Fruit fly (Drosophila melanogaster) Kc167 (cell line): ENCODE measurements around the gene Acn.

Experiments used
- Myc ChIP-seq: fragments of >200 bp; optimal IDR thresholded peaks from 2 replicates; lab custom pipeline; 2017; ENCODE audit warnings: missing external identifiers
- Sin3A ChIP-seq: fragments of >200 bp; optimal IDR thresholded peaks from 2 replicates; lab custom pipeline; 2018; ENCODE audit warnings: missing external identifiers
- h ChIP-seq: fragments of >200 bp; optimal IDR thresholded peaks from 3 replicates; lab custom pipeline; 2018; ENCODE audit warnings: missing external identifiers
- insv ChIP-seq: fragments of >200 bp; optimal IDR thresholded peaks from 3 replicates; lab custom pipeline; 2018; ENCODE audit warnings: missing external identifiers
- psq ChIP-seq: fragments of >200 bp; optimal IDR thresholded peaks from 2 replicates; lab custom pipeline; 2017; ENCODE audit warnings: missing external identifiers
- ttk ChIP-seq: sonication (Bioruptor generic); optimal IDR thresholded peaks from 2 replicates; lab custom pipeline; 2017; ENCODE audit warnings: missing external identifiers

Acn gene

DNA sequence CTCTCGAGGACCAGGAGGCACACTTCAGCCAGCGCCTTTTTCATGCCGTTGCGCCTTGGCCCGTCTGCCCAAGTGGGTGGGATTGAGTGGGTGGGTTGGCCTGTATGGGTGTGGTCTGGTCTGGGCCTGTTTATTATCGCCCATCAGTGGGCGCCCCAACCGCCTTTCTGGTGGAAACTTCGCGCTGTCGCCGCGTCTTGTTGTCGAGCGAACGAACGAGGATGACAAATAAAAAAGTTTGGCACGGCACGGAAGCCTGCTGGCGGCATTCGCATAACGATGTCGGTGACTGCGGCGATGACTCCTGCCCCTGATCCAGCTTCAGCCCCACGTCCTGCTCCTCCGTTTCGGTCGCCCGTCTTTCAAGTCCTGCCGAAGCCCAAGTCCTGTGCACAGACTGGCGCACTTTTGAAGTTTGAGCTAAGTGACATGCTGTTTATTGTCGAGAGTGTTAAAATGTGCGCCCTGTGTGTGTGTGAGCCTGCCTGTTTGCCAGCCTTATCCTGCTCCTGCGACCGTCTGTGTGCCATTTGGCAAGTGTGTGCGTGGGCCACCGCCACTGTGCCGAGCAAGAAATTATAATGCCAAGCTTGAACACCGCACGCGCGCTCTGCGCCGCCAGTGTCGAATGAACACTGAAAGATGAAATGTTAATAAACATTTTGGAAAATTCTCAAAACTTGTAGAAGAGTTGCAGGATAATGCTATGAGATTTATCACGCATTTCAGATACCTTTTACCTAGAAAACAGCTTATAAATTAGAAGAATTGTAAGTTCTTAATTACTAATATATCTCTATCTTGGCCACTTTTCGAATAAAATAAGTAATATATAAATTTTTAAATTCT lies 30.9 kb upstream of the Acn start:
- no peak for TF ChIP-seq insv (lab: Kevin White, UChicago)

DNA sequence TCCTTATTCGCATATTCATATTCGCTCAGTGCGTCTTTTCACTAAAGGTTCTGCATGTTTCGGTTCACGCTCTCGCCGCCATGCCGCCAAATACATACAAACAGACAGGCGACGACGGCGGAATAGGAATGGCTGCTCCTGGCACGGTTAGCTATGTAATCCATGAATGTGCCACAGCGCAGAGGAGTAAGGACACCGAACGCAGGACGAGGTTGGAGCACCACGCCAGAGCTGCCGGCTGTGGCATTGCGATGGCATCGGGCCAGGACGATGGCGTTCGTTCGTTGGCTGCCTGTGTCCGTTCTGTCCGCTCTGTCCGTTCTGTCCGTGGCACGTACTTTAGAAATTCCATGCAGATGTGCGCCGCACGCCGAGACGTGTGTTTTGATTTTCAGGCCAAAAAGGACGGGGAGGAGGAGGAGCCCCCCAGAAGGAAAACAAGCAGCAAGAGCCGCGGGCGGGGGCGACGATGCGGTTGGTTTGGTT lies 30.2 kb upstream of the Acn start:
- TF ChIP-seq insv (lab: Kevin White, UChicago) (no peak), Myc (no peak), ttk (lab: Kevin White, UChicago) (no peak), Sin3A (no peak), h (no peak), psq (lab: Kevin White, UChicago) (no peak)

DNA sequence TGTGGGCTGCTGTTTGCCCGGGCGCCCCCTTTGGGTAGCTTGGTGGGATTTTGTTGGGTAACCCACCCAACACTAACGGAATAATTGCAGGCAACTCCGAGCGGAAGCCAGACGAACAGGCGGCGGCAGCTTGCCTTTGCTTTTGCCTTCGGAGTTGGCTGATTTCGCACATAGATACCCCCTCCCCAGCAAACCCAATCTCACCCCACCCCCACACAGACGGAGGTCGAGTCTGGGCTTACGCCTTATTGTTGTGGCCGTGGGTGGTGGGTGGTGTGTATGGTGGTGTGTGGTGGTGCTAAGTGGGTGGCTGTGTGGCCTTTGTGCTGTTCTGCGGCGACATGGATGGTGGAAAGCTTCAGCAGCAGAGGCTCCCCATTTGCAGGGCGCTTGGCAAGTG lies 29.5 kb upstream of the Acn start:
- TF ChIP-seq Myc, result no peak
- TF ChIP-seq psq (lab: Kevin White, UChicago), result no peak
- TF ChIP-seq ttk (lab: Kevin White, UChicago), result no peak
- no peak for TF ChIP-seq insv (lab: Kevin White, UChicago)
- no peak for TF ChIP-seq Sin3A
- no peak for TF ChIP-seq h

DNA sequence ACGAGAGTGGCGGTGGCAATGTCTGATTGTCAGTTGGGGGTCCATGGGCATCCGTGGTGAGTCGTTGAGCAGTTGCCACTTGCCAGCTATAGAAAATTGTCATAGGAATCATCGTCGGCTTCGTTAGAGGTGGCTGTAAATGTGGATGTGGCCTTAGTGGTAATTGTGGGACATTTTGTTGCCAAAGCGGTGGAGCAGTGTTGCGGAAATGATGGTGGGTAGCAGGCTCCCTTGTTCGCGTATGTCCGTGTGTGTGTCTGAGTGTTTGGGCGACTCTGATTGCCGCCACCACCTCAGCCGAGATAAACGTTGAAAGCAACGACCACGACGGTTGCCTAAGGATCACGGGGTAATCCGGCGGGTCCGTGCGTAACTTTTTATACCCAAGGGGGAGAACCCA lies 28.1 kb upstream of the Acn start:
- TF ChIP-seq ttk (lab: Kevin White, UChicago), result no peak

DNA sequence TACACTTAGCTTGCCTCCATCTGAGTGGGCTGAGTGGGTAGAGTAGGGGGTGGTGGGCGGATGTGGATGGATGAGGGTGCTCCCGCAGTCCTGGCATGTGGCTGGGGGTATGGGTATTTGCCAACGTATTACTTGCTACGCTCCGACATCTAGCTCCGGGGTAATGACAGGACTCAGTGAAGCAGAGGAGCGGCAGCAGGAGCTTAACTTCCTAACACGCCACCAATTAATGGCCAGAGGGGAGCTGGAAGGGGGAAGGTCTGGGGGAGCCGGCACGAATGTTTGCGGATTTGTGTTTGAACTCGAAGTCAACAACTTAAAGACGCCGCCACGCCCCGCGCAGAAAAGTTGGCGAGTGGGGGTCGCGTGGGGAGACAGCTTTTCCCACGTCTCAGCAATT lies 26.9 kb upstream of the Acn start:
- TF ChIP-seq psq (lab: Kevin White, UChicago), result no peak
- TF ChIP-seq Myc, result no peak
- TF ChIP-seq Sin3A, result no peak
- TF ChIP-seq h, result no peak
- no peak for TF ChIP-seq ttk (lab: Kevin White, UChicago)
- TF ChIP-seq insv (lab: Kevin White, UChicago), result no peak

DNA sequence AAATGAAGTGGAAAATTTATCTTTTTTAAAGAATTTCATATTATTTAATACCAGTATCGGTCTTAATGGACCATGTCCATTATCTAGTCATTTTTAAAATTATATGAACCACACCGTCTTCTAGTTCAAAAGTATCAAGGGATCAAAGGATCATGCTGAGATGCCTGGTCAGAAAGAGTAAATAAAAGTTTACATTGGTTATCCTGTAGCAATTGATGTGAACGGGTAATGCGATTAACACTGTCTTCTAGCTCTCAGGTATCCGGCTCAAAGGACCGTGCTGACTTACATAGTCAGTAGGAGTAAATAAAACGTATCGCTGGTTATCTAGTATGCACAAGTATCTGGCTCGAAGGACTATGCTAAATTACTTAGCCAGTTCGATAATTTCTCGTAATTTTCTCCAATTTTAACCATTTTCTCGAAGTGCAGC lies 26.0 kb upstream of the Acn start:
- no peak for TF ChIP-seq ttk (lab: Kevin White, UChicago)
- TF ChIP-seq insv (lab: Kevin White, UChicago), result no peak
- no peak for TF ChIP-seq psq (lab: Kevin White, UChicago)
- no peak for TF ChIP-seq Myc
- no peak for TF ChIP-seq Sin3A
- no peak for TF ChIP-seq h

DNA sequence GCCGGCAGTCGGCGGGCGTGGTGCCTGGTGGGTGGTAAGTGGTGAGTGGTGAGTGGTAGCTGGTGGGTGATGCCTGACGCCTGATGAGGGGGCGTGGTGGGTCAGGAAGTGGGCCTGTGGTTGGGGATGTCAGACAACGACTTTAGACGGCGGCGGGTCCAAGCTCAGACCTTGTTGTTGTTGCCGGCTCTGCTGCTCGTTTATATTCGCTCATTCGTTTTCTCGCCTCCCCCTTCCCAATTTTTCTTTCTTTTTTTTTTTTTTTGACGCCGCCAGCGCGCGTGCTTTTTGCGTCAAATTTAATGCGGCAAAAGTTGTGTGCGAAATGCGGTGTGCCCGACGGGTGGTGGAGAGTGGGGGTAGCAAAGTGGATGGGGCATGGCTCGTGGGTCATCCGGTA lies 25.5 kb upstream of the Acn start:
- TF ChIP-seq psq (lab: Kevin White, UChicago) (no peak), insv (lab: Kevin White, UChicago) (no peak), Myc (no peak), Sin3A (no peak), h (no peak), ttk (lab: Kevin White, UChicago) (no peak)

DNA sequence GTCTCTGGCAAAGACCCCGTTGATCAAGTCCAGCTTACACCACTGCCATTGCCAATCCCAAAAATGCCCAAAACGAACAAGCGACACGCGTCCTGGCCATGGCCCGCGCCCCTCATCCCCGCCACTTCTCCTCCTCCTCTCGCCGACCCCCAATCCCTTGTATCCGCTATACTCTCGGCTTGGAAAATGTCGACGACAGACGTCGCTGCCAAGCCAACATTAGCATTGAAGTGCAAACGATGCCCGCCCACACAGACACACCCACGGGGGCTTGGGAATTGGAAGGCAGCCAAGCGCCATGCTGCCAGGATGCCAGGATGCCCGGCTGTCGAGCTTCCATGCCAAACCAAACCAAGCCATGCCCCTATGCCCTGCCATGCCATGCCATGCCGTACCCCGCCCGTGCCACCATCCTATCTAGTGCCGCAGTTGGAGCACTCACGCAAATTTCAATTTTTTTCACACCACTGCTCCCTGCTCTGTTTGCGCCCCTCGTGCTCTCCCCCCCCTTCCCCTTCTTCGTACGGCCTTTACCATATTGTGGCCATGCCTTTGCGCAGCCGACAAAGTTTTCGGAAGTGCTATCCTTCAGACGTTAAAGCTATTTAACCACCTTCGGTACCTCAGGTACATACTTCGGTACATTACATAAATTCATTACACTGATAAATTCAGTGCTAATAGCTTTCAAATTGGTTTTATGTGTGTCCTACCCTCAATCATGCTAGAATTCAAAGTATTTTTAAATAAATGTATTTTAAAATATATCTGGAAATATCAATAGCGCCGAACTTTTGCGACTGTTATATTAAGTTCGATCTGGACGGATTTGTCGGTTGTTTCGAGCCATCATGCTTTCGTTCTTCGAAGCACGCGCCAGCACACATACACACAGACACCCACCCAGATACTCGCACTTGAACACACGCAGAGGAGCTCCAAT lies 23.6 kb upstream of the Acn start:
- TF ChIP-seq h, result no peak

DNA sequence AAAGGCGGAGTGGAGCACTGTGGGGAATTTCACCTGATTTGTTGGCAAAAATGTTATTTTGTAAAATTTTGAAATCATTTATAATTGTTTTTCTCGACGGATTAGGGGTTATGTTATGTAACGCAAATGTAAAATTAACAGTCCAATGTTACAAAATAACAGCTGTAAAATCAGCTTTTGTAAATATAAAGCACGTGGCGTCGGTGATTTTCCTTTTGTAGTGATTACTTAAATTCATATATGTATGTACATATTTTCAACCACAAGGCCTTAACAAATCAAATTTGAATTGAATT lies 23.0 kb upstream of the Acn start, which contains the start of gene CG15172:
TSS of gene CG15172 (plus strand) at position 197 of the 296 bp plus-strand sequence.
- TF ChIP-seq Myc (no peak), psq (lab: Kevin White, UChicago) (no peak), ttk (lab: Kevin White, UChicago) (no peak), h (no peak), Sin3A (no peak), insv (lab: Kevin White, UChicago) (no peak)

DNA sequence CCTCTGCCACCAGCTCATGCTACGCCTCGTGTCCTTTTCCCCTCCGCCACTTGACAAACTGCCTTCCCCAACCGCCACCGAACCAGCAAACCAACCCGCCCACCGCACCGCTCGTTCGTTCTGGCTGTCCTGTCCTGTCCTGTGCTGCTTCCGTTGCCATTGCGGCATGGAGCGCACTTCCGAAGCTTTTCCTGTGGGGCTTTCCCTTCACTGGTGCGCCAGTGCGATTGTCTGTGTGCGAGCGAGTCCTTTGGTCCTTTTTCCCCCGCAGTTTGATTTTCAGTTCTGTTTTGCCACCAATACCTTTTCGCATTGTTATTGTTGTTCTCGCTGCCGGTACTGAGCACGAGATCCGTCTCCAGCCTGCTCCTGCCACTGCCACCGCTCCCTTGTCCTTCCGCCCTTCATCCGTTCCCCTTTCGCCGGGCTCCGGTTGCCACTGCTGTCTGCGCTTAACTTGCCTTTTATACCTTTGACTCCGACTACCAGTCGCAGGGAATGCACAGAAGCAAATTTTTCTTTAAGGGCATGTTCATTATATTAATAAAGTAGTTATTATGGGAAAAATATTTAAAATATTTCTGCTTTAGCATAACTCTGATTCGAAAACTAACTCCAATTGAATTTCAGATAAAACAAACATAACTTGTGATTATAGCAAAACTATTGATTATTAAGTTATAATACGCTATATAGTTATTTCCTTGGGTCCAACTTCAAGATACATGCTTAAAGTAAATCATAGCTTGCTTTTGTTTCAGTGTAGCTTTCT lies 21.0 kb upstream of the Acn start:
- no peak for TF ChIP-seq insv (lab: Kevin White, UChicago)
- no peak for TF ChIP-seq psq (lab: Kevin White, UChicago)
- TF ChIP-seq h, result no peak
- no peak for TF ChIP-seq Myc
- TF ChIP-seq Sin3A, result no peak
- TF ChIP-seq ttk (lab: Kevin White, UChicago), result no peak

DNA sequence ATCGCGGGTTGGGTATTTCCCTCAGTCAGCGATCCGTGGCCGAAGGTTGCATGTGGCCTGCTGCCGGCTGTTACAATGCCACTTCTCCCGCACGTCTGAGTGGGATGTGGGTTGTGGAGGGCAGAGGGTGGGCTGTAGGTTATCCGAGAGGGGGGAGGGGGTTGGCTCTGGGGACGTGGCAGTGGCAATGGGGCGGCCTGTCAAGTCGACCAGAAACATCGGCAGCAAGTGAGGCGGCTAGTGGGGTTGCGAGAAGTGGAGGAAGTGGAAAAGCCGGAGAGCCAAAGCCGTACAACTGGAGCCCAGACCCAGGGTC lies 20.5 kb upstream of the Acn start:
- no peak for TF ChIP-seq Sin3A

DNA sequence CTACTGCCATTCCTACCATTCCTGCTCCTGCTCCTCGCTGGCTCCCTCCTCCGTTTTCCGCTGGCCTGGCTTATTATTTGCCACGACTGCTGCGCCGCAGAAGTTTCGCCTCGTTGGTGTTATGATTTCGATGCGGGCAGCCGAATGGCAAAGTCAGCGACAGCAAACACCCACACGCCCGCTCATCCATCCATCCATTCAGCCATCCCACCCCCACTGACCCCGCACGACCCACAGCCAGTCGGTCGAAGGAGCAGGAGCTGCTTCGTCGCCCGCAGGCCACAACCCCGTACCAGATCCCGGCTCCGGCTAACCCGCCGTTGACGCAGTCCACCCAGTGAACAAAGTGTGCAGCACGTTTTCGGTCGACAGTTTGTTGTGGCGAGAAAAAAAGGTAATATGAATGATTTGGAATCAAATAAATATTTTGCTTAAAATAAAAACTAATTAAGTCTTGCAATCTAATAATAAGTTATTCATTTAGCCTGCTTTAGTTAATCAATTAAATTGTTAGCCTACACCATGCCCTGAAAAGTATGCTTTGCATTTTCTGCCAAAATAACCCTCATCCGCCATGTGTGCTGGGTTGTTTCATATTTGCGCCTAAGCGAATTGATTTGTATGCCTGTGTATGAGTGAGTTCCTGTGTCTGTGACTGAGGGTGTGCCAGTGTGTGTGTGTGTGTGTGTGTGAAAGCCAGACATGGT lies 18.5 kb upstream of the Acn start:
- TF ChIP-seq h (no peak), ttk (lab: Kevin White, UChicago) (no peak), psq (lab: Kevin White, UChicago) (no peak)
